Worm (Caenorhabditis elegans): ENCODE results near the gene ras-1.

The ras-1 gene

ce11 chrII:12387980-12388379 is 35.9 kb upstream of the ras-1 start, which contains the start of gene sre-41:
Gene sre-41 (plus strand): TSS chrII:12388280.
- TF ChIP-seq elt-1 (tag; optimal IDR thresholded peaks at IDR 0.05; ENCODE audit: borderline replicate concordance, insufficient read depth), result no peak
- no peak for TF ChIP-seq drap-1 (GFP tag; optimal IDR thresholded peaks at IDR 0.05)
- TF ChIP-seq lin-32 (GFP tag; optimal IDR thresholded peaks at IDR 0.05), result no peak
- no peak for TF ChIP-seq snpc-4 (tag; optimal IDR thresholded peaks at IDR 0.05)
- TF ChIP-seq mep-1 (tag; optimal IDR thresholded peaks at IDR 0.05), result no peak
- no peak for TF ChIP-seq elt-3 (tag; optimal IDR thresholded peaks at IDR 0.05)
- no peak for TF ChIP-seq nhr-2 (tag; optimal IDR thresholded peaks at IDR 0.05)
- no peak for TF ChIP-seq nhr-237 (tag; optimal IDR thresholded peaks at IDR 0.05)
- TF ChIP-seq tbx-8 (GFP tag; optimal IDR thresholded peaks at IDR 0.05), result no peak
- TF ChIP-seq ham-2 (GFP tag; optimal IDR thresholded peaks at IDR 0.05), result no peak
- no peak for TF ChIP-seq nhr-76 (tag; optimal IDR thresholded peaks at IDR 0.05)
- no peak for TF ChIP-seq flh-1 (GFP tag; optimal IDR thresholded peaks at IDR 0.05)
- no peak for TF ChIP-seq sem-2 (GFP tag; optimal IDR thresholded peaks at IDR 0.05)
- TF ChIP-seq mab-5 (tag; optimal IDR thresholded peaks at IDR 0.05), result no peak
- no peak for TF ChIP-seq nhr-12 (tag; optimal IDR thresholded peaks at IDR 0.05)

ce11 chrII:12387487-12387886 is 35.4 kb upstream of the ras-1 start:
- TF ChIP-seq tbx-8 (GFP tag; optimal IDR thresholded peaks at IDR 0.05) (no peak), mab-5 (tag; optimal IDR thresholded peaks at IDR 0.05) (no peak), elt-3 (tag; optimal IDR thresholded peaks at IDR 0.05) (no peak), ces-1 (GFP tag; optimal IDR thresholded peaks at IDR 0.05) (no peak), mls-2 (tag; optimal IDR thresholded peaks at IDR 0.05) (no peak), unc-39 (tag; optimal IDR thresholded peaks at IDR 0.05) (no peak), pha-4 (tag; optimal IDR thresholded peaks at IDR 0.05) (no peak), ztf-11 (tag; optimal IDR thresholded peaks at IDR 0.05) (no peak), unc-120 (tag; optimal IDR thresholded peaks at IDR 0.05; ENCODE audit: poor library complexity, severe bottlenecking) (no peak), lin-13 (tag; optimal IDR thresholded peaks at IDR 0.05) (no peak), cnd-1 (tag; optimal IDR thresholded peaks at IDR 0.05) (no peak), snpc-4 (tag; optimal IDR thresholded peaks at IDR 0.05) (no peak), nhr-2 (tag; optimal IDR thresholded peaks at IDR 0.05) (no peak), sem-2 (GFP tag; optimal IDR thresholded peaks at IDR 0.05) (no peak), hlh-1 (tag; optimal IDR thresholded peaks at IDR 0.05) (no peak), M03D4.4 (tag; optimal IDR thresholded peaks at IDR 0.05) (no peak), ceh-43 (GFP tag; optimal IDR thresholded peaks at IDR 0.05) (no peak), zip-8 (tag; optimal IDR thresholded peaks at IDR 0.05) (no peak)

ce11 chrII:12386781-12387180 is 34.7 kb upstream of the ras-1 start, which contains the start of gene sre-42:
Gene sre-42 (minus strand): TSS chrII:12386881.
- TF ChIP-seq lin-32 (GFP tag; optimal IDR thresholded peaks at IDR 0.05), result no peak
- TF ChIP-seq tbx-8 (GFP tag; optimal IDR thresholded peaks at IDR 0.05), result no peak
- no peak for TF ChIP-seq M03D4.4 (tag; optimal IDR thresholded peaks at IDR 0.05)
- no peak for TF ChIP-seq pha-4 (tag; optimal IDR thresholded peaks at IDR 0.05)
- TF ChIP-seq cnd-1 (tag; optimal IDR thresholded peaks at IDR 0.05), result no peak
- no peak for TF ChIP-seq zip-8 (tag; optimal IDR thresholded peaks at IDR 0.05)
- TF ChIP-seq sem-2 (GFP tag; optimal IDR thresholded peaks at IDR 0.05), result no peak
- no peak for TF ChIP-seq ceh-43 (GFP tag; optimal IDR thresholded peaks at IDR 0.05)
- no peak for TF ChIP-seq unc-39 (tag; optimal IDR thresholded peaks at IDR 0.05)
- no peak for TF ChIP-seq lsy-2 (tag; optimal IDR thresholded peaks at IDR 0.05)
- no peak for TF ChIP-seq mab-5 (tag; optimal IDR thresholded peaks at IDR 0.05)
- no peak for TF ChIP-seq hlh-1 (tag; optimal IDR thresholded peaks at IDR 0.05)
- TF ChIP-seq elt-1 (tag; optimal IDR thresholded peaks at IDR 0.05; ENCODE audit: borderline replicate concordance, insufficient read depth), result no peak

ce11 chrII:12385815-12386214 is 33.8 kb upstream of the ras-1 start:
- TF ChIP-seq lsy-2 (tag; optimal IDR thresholded peaks at IDR 0.05) (no peak), blmp-1 (tag; optimal IDR thresholded peaks at IDR 0.05) (no peak), zip-8 (tag; optimal IDR thresholded peaks at IDR 0.05) (no peak), nhr-237 (tag; optimal IDR thresholded peaks at IDR 0.05) (no peak), unc-120 (tag; optimal IDR thresholded peaks at IDR 0.05; ENCODE audit: poor library complexity, severe bottlenecking) (no peak), unc-39 (tag; optimal IDR thresholded peaks at IDR 0.05) (no peak), pha-4 (tag; optimal IDR thresholded peaks at IDR 0.05) (no peak), ces-1 (GFP tag; optimal IDR thresholded peaks at IDR 0.05) (no peak), nhr-2 (tag; optimal IDR thresholded peaks at IDR 0.05) (no peak), cnd-1 (tag; optimal IDR thresholded peaks at IDR 0.05) (no peak), sem-2 (GFP tag; optimal IDR thresholded peaks at IDR 0.05) (no peak)
